Fruit fly (Drosophila melanogaster) whole organism, embryonic: ENCODE data around the gene CG32344.

Experiments
- Atf-2 ChIP-seq: fragments of 200-800 bp; sonication (Bioruptor generic); optimal IDR thresholded peaks from 2 replicates; lab custom pipeline; 2016; ENCODE audit warnings: missing biosample characterization, missing genetic modification characterization
- Awh ChIP-seq: fragments of 200-800 bp; sonication (Bioruptor generic); IDR thresholded peaks from 2 replicates; pipeline ENCODE4, ENCODE4 v1.3.6; 2022; ENCODE audit warnings: missing biosample characterization, missing genetic modification characterization
- CG10321 ChIP-seq: fragments of 200-800 bp; sonication (Bioruptor generic); IDR thresholded peaks from 2 replicates; pipeline ENCODE4 v1.3.6; 2022; ENCODE audit warnings: missing biosample characterization, missing genetic modification characterization
- CG11085 ChIP-seq: fragments of 200-800 bp; sonication (Bioruptor generic); IDR thresholded peaks from 2 replicates; pipeline ENCODE4 v1.3.6; 2022; ENCODE audit warnings: missing biosample characterization, missing genetic modification characterization
- CG11093 ChIP-seq: fragments of 200-800 bp; sonication (Bioruptor generic); IDR thresholded peaks from 3 replicates; pipeline ENCODE4 v1.3.6; 2022; ENCODE audit warnings: missing biosample characterization, missing genetic modification characterization
- CG11456 ChIP-seq: fragments of 200-800 bp; sonication (Bioruptor generic); IDR thresholded peaks from 3 replicates; pipeline ENCODE4 v1.3.6; 2022; ENCODE audit warnings: missing biosample characterization, missing genetic modification characterization
- CG11696 ChIP-seq: fragments of 200-800 bp; sonication (Bioruptor generic); IDR thresholded peaks from 2 replicates; pipeline ENCODE4 v1.3.6; 2022; ENCODE audit warnings: missing biosample characterization, missing genetic modification characterization
- CG13123 ChIP-seq: fragments of 200-800 bp; sonication (Bioruptor generic); optimal IDR thresholded peaks from 2 replicates; lab custom pipeline; 2016; ENCODE audit warnings: missing biosample characterization, missing genetic modification characterization
- CG14050 ChIP-seq: fragments of 200-800 bp; sonication (Bioruptor generic); IDR thresholded peaks from 3 replicates; pipeline ENCODE4 v1.3.6; 2022; ENCODE audit warnings: missing biosample characterization, missing genetic modification characterization
- CG14965 ChIP-seq: fragments of 200-800 bp; sonication (Bioruptor generic); optimal IDR thresholded peaks from 2 replicates; lab custom pipeline; 2016; ENCODE audit warnings: missing biosample characterization, missing genetic modification characterization, borderline replicate concordance
- CG15011 ChIP-seq: fragments of 200-800 bp; sonication (Bioruptor generic); optimal IDR thresholded peaks from 3 replicates; lab custom pipeline; 2018; ENCODE audit warnings: missing biosample characterization, mild to moderate bottlenecking, missing genetic modification characterization
- CG15269 ChIP-seq: fragments of 200-800 bp; sonication (Bioruptor generic); optimal IDR thresholded peaks from 2 replicates; lab custom pipeline; 2018; ENCODE audit warnings: missing biosample characterization, mild to moderate bottlenecking, missing genetic modification characterization, moderate library complexity
- CG15601 ChIP-seq: fragments of 200-800 bp; sonication (Bioruptor generic); optimal IDR thresholded peaks from 3 replicates; lab custom pipeline; 2019; ENCODE audit warnings: missing biosample characterization, mild to moderate bottlenecking, missing genetic modification characterization, moderate library complexity
- CG1832 ChIP-seq: fragments of 200-800 bp; sonication (Bioruptor generic); optimal IDR thresholded peaks from 2 replicates; lab custom pipeline; 2017; ENCODE audit warnings: missing biosample characterization, mild to moderate bottlenecking, missing genetic modification characterization, inconsistent platforms
- CG2889 ChIP-seq: fragments of 200-800 bp; sonication (Bioruptor generic); IDR thresholded peaks from 3 replicates; pipeline ENCODE4 v1.3.6; 2022; ENCODE audit warnings: missing biosample characterization, missing genetic modification characterization
- CG32532 ChIP-seq: fragments of 200-800 bp; sonication (Bioruptor generic); IDR thresholded peaks from 2 replicates; pipeline ENCODE4 v1.3.6; 2022; ENCODE audit warnings: missing biosample characterization, missing genetic modification characterization
- CG3847 ChIP-seq: fragments of 200-800 bp; sonication (Bioruptor generic); IDR thresholded peaks from 2 replicates; pipeline ENCODE4 v1.3.6; 2022; ENCODE audit warnings: missing biosample characterization, missing genetic modification characterization
- CG4328 ChIP-seq: fragments of 200-800 bp; sonication (Bioruptor generic); optimal IDR thresholded peaks from 3 replicates; lab custom pipeline; 2017; ENCODE audit warnings: missing biosample characterization, missing genetic modification reagents, missing genetic modification characterization
- CG4360 ChIP-seq: fragments of 200-800 bp; sonication (Bioruptor generic); IDR thresholded peaks from 2 replicates; pipeline ENCODE4 v1.3.6; 2022; ENCODE audit warnings: missing biosample characterization, missing genetic modification characterization
- CG4617 ChIP-seq: fragments of 200-800 bp; sonication (Bioruptor generic); optimal IDR thresholded peaks from 3 replicates; lab custom pipeline; 2016; ENCODE audit warnings: missing biosample characterization, missing genetic modification characterization, borderline replicate concordance
- CG4707 ChIP-seq: fragments of 200-800 bp; sonication (Bioruptor generic); optimal IDR thresholded peaks from 2 replicates; lab custom pipeline; 2018; ENCODE audit warnings: missing biosample characterization, mild to moderate bottlenecking, missing genetic modification characterization, moderate library complexity
- CG5180 ChIP-seq: fragments of 200-800 bp; sonication (Bioruptor generic); optimal IDR thresholded peaks from 3 replicates; lab custom pipeline; 2017; ENCODE audit warnings: missing biosample characterization, missing genetic modification characterization, mild to moderate bottlenecking, moderate library complexity, missing genetic modification reagents
- CG5953 ChIP-seq: fragments of 200-800 bp; sonication (Bioruptor generic); IDR thresholded peaks from 2 replicates; pipeline ENCODE4 v1.3.6; 2022; ENCODE audit warnings: missing biosample characterization, missing genetic modification characterization
- CG7271 ChIP-seq: fragments of 200-800 bp; sonication (Bioruptor generic); optimal IDR thresholded peaks from 2 replicates; lab custom pipeline; 2018; ENCODE audit warnings: missing biosample characterization, mild to moderate bottlenecking, missing genetic modification characterization, moderate library complexity
- CG7357 ChIP-seq: fragments of 200-800 bp; sonication (Bioruptor generic); IDR thresholded peaks from 3 replicates; pipeline ENCODE4 v1.3.6; 2022; ENCODE audit warnings: missing biosample characterization, missing genetic modification characterization
- CG7786 ChIP-seq: fragments of 200-800 bp; sonication (Bioruptor generic); optimal IDR thresholded peaks from 2 replicates; lab custom pipeline; 2016; ENCODE audit warnings: missing biosample characterization, missing genetic modification characterization
- CG7839 ChIP-seq: fragments of 200-800 bp; sonication (Bioruptor generic); optimal IDR thresholded peaks from 3 replicates; lab custom pipeline; 2018; ENCODE audit warnings: missing biosample characterization, mild to moderate bottlenecking, missing genetic modification characterization, moderate library complexity
- CG8924 ChIP-seq: fragments of 200-800 bp; optimal IDR thresholded peaks from 3 replicates; lab custom pipeline; 2019; ENCODE audit warnings: missing biosample characterization, mild to moderate bottlenecking, missing genetic modification characterization, moderate library complexity
- Camta ChIP-seq: fragments of 200-800 bp; sonication (Bioruptor generic); optimal IDR thresholded peaks from 2 replicates; lab custom pipeline; 2016; ENCODE audit warnings: missing biosample characterization, missing genetic modification characterization
- D19A ChIP-seq: fragments of 200-800 bp; optimal IDR thresholded peaks from 3 replicates; lab custom pipeline; 2019; ENCODE audit warnings: missing biosample characterization, mild to moderate bottlenecking, missing genetic modification characterization, moderate library complexity
- Deaf1 ChIP-seq: fragments of 200-800 bp; optimal IDR thresholded peaks from 3 replicates; lab custom pipeline; 2019; ENCODE audit warnings: missing biosample characterization, mild to moderate bottlenecking, missing genetic modification characterization, moderate library complexity
- Fer2 ChIP-seq: fragments of 200-800 bp; sonication (Bioruptor generic); optimal IDR thresholded peaks from 2 replicates; lab custom pipeline; 2018; ENCODE audit warnings: missing biosample characterization, mild to moderate bottlenecking, missing genetic modification characterization, moderate library complexity
- Hr39 ChIP-seq: fragments of >200 bp; optimal IDR thresholded peaks from 2 replicates; lab custom pipeline; 2017
- Kr ChIP-seq: fragments of 200-800 bp; sonication (Bioruptor generic); optimal IDR thresholded peaks from 2 replicates; lab custom pipeline; 2017; ENCODE audit warnings: missing biosample characterization, mild to moderate bottlenecking, missing genetic modification characterization
- NFAT ChIP-seq: fragments of 200-800 bp; sonication (Bioruptor generic); IDR thresholded peaks from 2 replicates; pipeline ENCODE4 v1.3.6; 2022; ENCODE audit warnings: missing biosample characterization, missing genetic modification characterization
- NfI ChIP-seq: fragments of 200-800 bp; sonication (Bioruptor generic); optimal IDR thresholded peaks from 3 replicates; lab custom pipeline; 2018; ENCODE audit warnings: missing biosample characterization, mild to moderate bottlenecking, missing genetic modification characterization, moderate library complexity
- Opbp ChIP-seq: fragments of 200-800 bp; sonication (Bioruptor generic); IDR thresholded peaks from 3 replicates; pipeline ENCODE4 v1.3.6; 2022; ENCODE audit warnings: missing biosample characterization, missing genetic modification characterization; ENCODE audit not compliant: partially characterized antibody
- Optix ChIP-seq: fragments of 200-800 bp; sonication (Bioruptor generic); IDR thresholded peaks from 3 replicates; pipeline ENCODE4 v1.3.6; 2022; ENCODE audit warnings: missing biosample characterization, missing genetic modification characterization
- Rx ChIP-seq: fragments of 200-800 bp; sonication (Bioruptor generic); IDR thresholded peaks from 2 replicates; pipeline ENCODE4 v1.3.6; 2022; ENCODE audit warnings: missing biosample characterization, missing genetic modification characterization
- Sry-δ ChIP-seq: fragments of 200-800 bp; sonication (Bioruptor generic); optimal IDR thresholded peaks from 2 replicates; lab custom pipeline; 2016; ENCODE audit warnings: missing biosample characterization, missing genetic modification characterization
- ab ChIP-seq: fragments of 200-800 bp; sonication (Bioruptor generic); optimal IDR thresholded peaks from 2 replicates; lab custom pipeline; 2016; ENCODE audit warnings: missing biosample characterization, missing genetic modification characterization
- ems ChIP-seq: fragments of 200-800 bp; sonication (Bioruptor generic); optimal IDR thresholded peaks from 3 replicates; lab custom pipeline; 2016; ENCODE audit warnings: missing biosample characterization, missing genetic modification characterization
- esg ChIP-seq: fragments of 200-800 bp; sonication (Bioruptor generic); conservative IDR thresholded peaks from 2 replicates; pipeline ENCODE4 v1.3.6; 2022; ENCODE audit warnings: missing biosample characterization, missing genetic modification characterization
- fd3F ChIP-seq: fragments of 200-800 bp; sonication (Bioruptor generic); optimal IDR thresholded peaks from 2 replicates; lab custom pipeline; 2018; ENCODE audit warnings: missing biosample characterization, mild to moderate bottlenecking, missing genetic modification characterization, moderate library complexity
- lov ChIP-seq, 2 experiments: fragments of 200-800 bp in 1 of 2; fragments of >200 bp in 1 of 2; sonication (Bioruptor generic) in 1 of 2; IDR thresholded peaks in 1 of 2; optimal IDR thresholded peaks in 1 of 2; 2 replicates in 1 of 2; 3 replicates in 1 of 2; pipeline versions ENCODE4 v1.3.6 to Lab custom; 2017 to 2022; ENCODE audit warnings: missing biosample characterization in 1 of 2, missing genetic modification characterization in 1 of 2
- mld ChIP-seq: fragments of 200-800 bp; sonication (Bioruptor generic); IDR thresholded peaks from 3 replicates; pipeline ENCODE4 v1.3.6; 2022; ENCODE audit warnings: missing biosample characterization, missing genetic modification characterization; ENCODE audit not compliant: partially characterized antibody
- nmo ChIP-seq: fragments of 200-800 bp; sonication (Bioruptor generic); optimal IDR thresholded peaks from 2 replicates; lab custom pipeline; 2018; ENCODE audit warnings: missing biosample characterization, mild to moderate bottlenecking, missing genetic modification characterization, moderate library complexity
- pb ChIP-seq: fragments of 200-800 bp; sonication (Bioruptor generic); optimal IDR thresholded peaks from 3 replicates; lab custom pipeline; 2016; ENCODE audit warnings: missing biosample characterization, missing genetic modification characterization
- sr ChIP-seq: fragments of 200-800 bp; sonication (Bioruptor generic); IDR thresholded peaks from 3 replicates; pipeline ENCODE4 v1.3.6; 2022; ENCODE audit warnings: missing biosample characterization, missing genetic modification characterization
- tgo ChIP-seq: fragments of 200-800 bp; sonication (Bioruptor generic); IDR thresholded peaks from 3 replicates; pipeline ENCODE4 v1.3.6; 2022; ENCODE audit warnings: missing biosample characterization, missing genetic modification characterization

The CG32344 gene

dm6 chr3L:350651-351228 lies 26.2 kb upstream of the CG32344 start (continued):
- TF ChIP-seq Kr (GFP tag; lab: Kevin White, UChicago) (no peak), CG4328 (GFP tag; lab: Kevin White, UChicago) (no peak), Deaf1 (tag; lab: Kevin White, UChicago) (no peak), CG4360 (GFP tag; lab: Robert Waterston, UW) (no peak), Rx (GFP tag; lab: Robert Waterston, UW) (peak; percentile 55; the same call in 1 of the 2 replicates), CG11085 (GFP tag; lab: Robert Waterston, UW) (peak; percentile 70), Atf-2 (GFP tag; lab: Kevin White, UChicago) (no peak), CG10321 (GFP tag; lab: Robert Waterston, UW) (no peak), Optix (GFP tag; lab: Robert Waterston, UW) (no peak), CG15269 (peak; percentile 79), lov (optimal IDR thresholded peaks at IDR 0.05; lab: Kevin White, UChicago) (no peak), lov (GFP tag; IDR thresholded peaks at IDR 0.05; lab: Robert Waterston, UW) (no peak; the same call in 2 of the 3 replicates), sr (no peak), tgo (GFP tag; lab: Robert Waterston, UW) (peak; percentile 84), Fer2 (tag; lab: Kevin White, UChicago) (peak; percentile 40), CG11093 (GFP tag; lab: Robert Waterston, UW) (no peak), fd3F (peak; percentile 56), ems (GFP tag; lab: Kevin White, UChicago) (peak; percentile 70), Camta (peak; percentile 61), CG4617 (peak; percentile 18), CG8924 (tag; lab: Kevin White, UChicago) (peak; percentile 77), CG15601 (no peak), CG2889 (GFP tag; lab: Robert Waterston, UW) (0 out of 3 replicates have a peak, but pooled peaks have one; percentile 22), CG5953 (peak; percentile 66), CG7271 (tag; lab: Kevin White, UChicago) (no peak), CG7786 (peak; percentile 52), D19A (tag; lab: Kevin White, UChicago) (no peak), Sry-δ (GFP tag; lab: Kevin White, UChicago) (no peak), CG11696 (GFP tag; lab: Robert Waterston, UW) (peak; percentile 69), CG7357 (peak; percentile 65; the same call in 2 of the 3 replicates), CG14050 (peak; percentile 45; the same call in 1 of the 3 replicates), Awh (GFP tag; lab: Robert Waterston, UW) (peak; percentile 72), Hr39 (lab: Kevin White, UChicago) (no peak), CG7839 (peak; percentile 83), CG5180 (GFP tag; lab: Kevin White, UChicago) (peak; percentile 28), CG15011 (no peak), CG3847 (peak; percentile 45; the same call in 1 of the 2 replicates), CG11456 (GFP tag; lab: Robert Waterston, UW) (peak; percentile 83), CG1832 (GFP tag; lab: Kevin White, UChicago) (no peak), pb (GFP tag; lab: Kevin White, UChicago) (peak; percentile 41), CG32532 (GFP tag; lab: Robert Waterston, UW) (peak; percentile 87), nmo (GFP tag; lab: Kevin White, UChicago) (peak; percentile 67), NFAT (GFP tag; lab: Robert Waterston, UW) (peak; percentile 39; the same call in 1 of the 2 replicates), CG14965 (GFP tag; lab: Kevin White, UChicago) (no peak), CG13123 (no peak), ab (GFP tag; lab: Kevin White, UChicago) (no peak), esg (peak; percentile 52), mld (GFP tag; lab: Robert Waterston, UW) (no peak), CG4707 (GFP tag; lab: Kevin White, UChicago) (peak; percentile 7), Opbp (GFP tag; lab: Robert Waterston, UW) (no peak), NfI (GFP tag; lab: Kevin White, UChicago) (peak; percentile 43)
